Fruit fly (Drosophila melanogaster) whole organism, embryonic: ENCODE measurements around the gene CG31139.

ENCODE experiments used
- Awh ChIP-seq: fragments of 200-800 bp; sonication (Bioruptor generic); IDR thresholded peaks from 2 replicates; pipeline ENCODE4, ENCODE4 v1.3.6; 2022; ENCODE audit warnings: missing biosample characterization, missing genetic modification characterization
- Blimp-1 ChIP-seq: fragments of 200-800 bp; sonication (Bioruptor generic); optimal IDR thresholded peaks from 3 replicates; lab custom pipeline; 2018; ENCODE audit warnings: missing biosample characterization, missing genetic modification characterization, mild to moderate bottlenecking, moderate library complexity, missing genetic modification reagents
- Bteb2 ChIP-seq: fragments of 200-800 bp; sonication (Bioruptor generic); optimal IDR thresholded peaks from 2 replicates; lab custom pipeline; 2016; ENCODE audit warnings: missing biosample characterization, missing genetic modification characterization
- CG10366 ChIP-seq: fragments of 200-800 bp; sonication (Bioruptor generic); IDR thresholded peaks from 2 replicates; pipeline ENCODE4 v1.3.6; 2022; ENCODE audit warnings: missing biosample characterization, missing genetic modification characterization
- CG10543 ChIP-seq: fragments of 200-800 bp; sonication (Bioruptor generic); optimal IDR thresholded peaks from 3 replicates; lab custom pipeline; 2017; ENCODE audit warnings: missing biosample characterization, mild to moderate bottlenecking, missing genetic modification characterization, moderate library complexity
- CG12769 ChIP-seq: fragments of 200-800 bp; sonication (Bioruptor generic); optimal IDR thresholded peaks from 2 replicates; lab custom pipeline; 2019; ENCODE audit warnings: missing biosample characterization, mild to moderate bottlenecking, missing genetic modification characterization, moderate library complexity
- CG15269 ChIP-seq: fragments of 200-800 bp; sonication (Bioruptor generic); optimal IDR thresholded peaks from 2 replicates; lab custom pipeline; 2018; ENCODE audit warnings: missing biosample characterization, mild to moderate bottlenecking, missing genetic modification characterization, moderate library complexity
- CG2199 ChIP-seq: fragments of 200-800 bp; sonication (Bioruptor generic); IDR thresholded peaks from 3 replicates; pipeline ENCODE4 v1.3.6; 2022; ENCODE audit warnings: missing biosample characterization, missing genetic modification characterization
- CG32532 ChIP-seq: fragments of 200-800 bp; sonication (Bioruptor generic); IDR thresholded peaks from 2 replicates; pipeline ENCODE4 v1.3.6; 2022; ENCODE audit warnings: missing biosample characterization, missing genetic modification characterization
- CG6254 ChIP-seq: fragments of 200-800 bp; sonication (Bioruptor generic); optimal IDR thresholded peaks from 3 replicates; lab custom pipeline; 2017; ENCODE audit warnings: mild to moderate bottlenecking, missing biosample characterization, missing genetic modification reagents, missing genetic modification characterization
- D ChIP-seq, 2 experiments: fragments of 200-800 bp in 1 of 2; fragments of >200 bp in 1 of 2; sonication (Bioruptor generic) in 1 of 2; optimal IDR thresholded peaks; 2 replicates in 1 of 2; 3 replicates in 1 of 2; lab custom pipeline; 2017; ENCODE audit warnings: mild to moderate bottlenecking in 1 of 2, missing biosample characterization in 1 of 2, missing genetic modification characterization in 1 of 2, missing genetic modification reagents in 1 of 2
- D19B ChIP-seq: fragments of 200-800 bp; sonication (Bioruptor generic); optimal IDR thresholded peaks from 2 replicates; lab custom pipeline; 2017; ENCODE audit warnings: missing biosample characterization, mild to moderate bottlenecking, missing genetic modification characterization
- Drgx ChIP-seq: fragments of 200-800 bp; sonication (Bioruptor generic); IDR thresholded peaks from 2 replicates; pipeline ENCODE4 v1.3.6; 2022; ENCODE audit warnings: missing biosample characterization, missing genetic modification characterization
- Eip74EF ChIP-seq, 2 experiments: fragments of 200-800 bp in 1 of 2; fragments of >200 bp in 1 of 2; sonication (Bioruptor generic) in 1 of 2; optimal IDR thresholded peaks; 2 replicates each; lab custom pipeline; 2017 to 2019; ENCODE audit warnings: missing biosample characterization in 2 of 2, missing genetic modification characterization in 2 of 2, mild to moderate bottlenecking in 1 of 2, moderate library complexity in 1 of 2
- Ets65A ChIP-seq: fragments of 200-800 bp; sonication (Bioruptor generic); peaks from one replicate; lab custom pipeline; 2016; ENCODE audit warnings: missing biosample characterization, missing genetic modification characterization
- HLHmδ ChIP-seq: fragments of 200-800 bp; sonication (Bioruptor generic); optimal IDR thresholded peaks from 2 replicates; lab custom pipeline; 2018; ENCODE audit warnings: missing biosample characterization, mild to moderate bottlenecking, missing genetic modification characterization, moderate library complexity
- Hmx ChIP-seq: fragments of 200-800 bp; sonication (Bioruptor generic); optimal IDR thresholded peaks from 2 replicates; lab custom pipeline; 2016; ENCODE audit warnings: missing biosample characterization, missing genetic modification characterization
- Hr78 ChIP-seq, 2 experiments: fragments of 200-800 bp in 1 of 2; fragments of >200 bp in 1 of 2; sonication (Bioruptor generic) in 1 of 2; optimal IDR thresholded peaks; 2 replicates each; lab custom pipeline; 2017 to 2019; ENCODE audit warnings: missing biosample characterization in 2 of 2, missing genetic modification characterization in 2 of 2, mild to moderate bottlenecking in 1 of 2, moderate library complexity in 1 of 2
- Pdp1 ChIP-seq, 2 experiments: fragments of 200-800 bp; sonication (Bioruptor generic); optimal IDR thresholded peaks; 3 replicates each; lab custom pipeline; 2016; ENCODE audit warnings: missing biosample characterization in 2 of 2, missing genetic modification characterization in 2 of 2, mild to moderate bottlenecking in 1 of 2, moderate library complexity in 1 of 2
- caup ChIP-seq: fragments of 200-800 bp; sonication (Bioruptor generic); optimal IDR thresholded peaks from 3 replicates; lab custom pipeline; 2017; ENCODE audit warnings: missing biosample characterization, mild to moderate bottlenecking, missing genetic modification characterization, moderate library complexity; ENCODE audit not compliant: severe bottlenecking
- chinmo ChIP-seq: fragments of 200-800 bp; sonication (Bioruptor generic); IDR thresholded peaks from 4 replicates; pipeline ENCODE4 v1.3.6; 2022; ENCODE audit warnings: missing biosample characterization, missing genetic modification characterization; ENCODE audit not compliant: partially characterized antibody
- chn ChIP-seq: fragments of 200-800 bp; sonication (Bioruptor generic); optimal IDR thresholded peaks from 2 replicates; lab custom pipeline; 2016; ENCODE audit warnings: missing biosample characterization, missing genetic modification characterization
- ci ChIP-seq: fragments of 200-800 bp; sonication (Bioruptor generic); IDR thresholded peaks from 3 replicates; pipeline ENCODE4 v1.3.6; 2022; ENCODE audit warnings: missing biosample characterization, missing genetic modification characterization
- crol ChIP-seq: fragments of 200-800 bp; sonication (Bioruptor generic); IDR thresholded peaks from 2 replicates; pipeline ENCODE4 v1.3.6; 2022; ENCODE audit warnings: missing biosample characterization, missing genetic modification characterization
- crp ChIP-seq, 2 experiments: fragments of 200-800 bp; sonication (Bioruptor generic); optimal IDR thresholded peaks; 2 replicates in 1 of 2; 3 replicates in 1 of 2; lab custom pipeline; 2017; ENCODE audit warnings: missing biosample characterization in 2 of 2, missing genetic modification characterization in 2 of 2, mild to moderate bottlenecking in 1 of 2, moderate library complexity in 1 of 2
- cwo ChIP-seq: fragments of 200-800 bp; sonication (Bioruptor generic); optimal IDR thresholded peaks from 3 replicates; lab custom pipeline; 2017; ENCODE audit warnings: missing biosample characterization, missing genetic modification characterization, mild to moderate bottlenecking, moderate library complexity, missing genetic modification reagents
- danr ChIP-seq: fragments of 200-800 bp; sonication (Bioruptor generic); IDR thresholded peaks from 2 replicates; pipeline ENCODE4 v1.3.6; 2022; ENCODE audit warnings: missing biosample characterization, missing genetic modification characterization
- dysf ChIP-seq: fragments of 200-800 bp; sonication (Bioruptor generic); IDR thresholded peaks from 3 replicates; pipeline ENCODE4 v1.3.6; 2022; ENCODE audit warnings: missing biosample characterization, missing genetic modification characterization
- esg ChIP-seq: fragments of 200-800 bp; sonication (Bioruptor generic); conservative IDR thresholded peaks from 2 replicates; pipeline ENCODE4 v1.3.6; 2022; ENCODE audit warnings: missing biosample characterization, missing genetic modification characterization
- gcm ChIP-seq: fragments of 200-800 bp; sonication (Bioruptor generic); optimal IDR thresholded peaks from 2 replicates; lab custom pipeline; 2019; ENCODE audit warnings: missing biosample characterization, mild to moderate bottlenecking, missing genetic modification characterization, moderate library complexity
- kni ChIP-seq: fragments of 200-800 bp; sonication (Bioruptor generic); optimal IDR thresholded peaks from 3 replicates; lab custom pipeline; 2017; ENCODE audit warnings: mild to moderate bottlenecking, missing biosample characterization, missing genetic modification reagents, missing genetic modification characterization
- mld ChIP-seq: fragments of 200-800 bp; sonication (Bioruptor generic); IDR thresholded peaks from 3 replicates; pipeline ENCODE4 v1.3.6; 2022; ENCODE audit warnings: missing biosample characterization, missing genetic modification characterization; ENCODE audit not compliant: partially characterized antibody
- nerfin-2 ChIP-seq: fragments of 200-800 bp; sonication (Bioruptor generic); IDR thresholded peaks from 2 replicates; pipeline ENCODE4 v1.3.6; 2022; ENCODE audit warnings: missing biosample characterization, missing genetic modification characterization; ENCODE audit not compliant: partially characterized antibody
- oc ChIP-seq: fragments of 200-800 bp; sonication (Bioruptor generic); optimal IDR thresholded peaks from 2 replicates; lab custom pipeline; 2018; ENCODE audit warnings: missing biosample characterization, mild to moderate bottlenecking, missing genetic modification characterization, moderate library complexity
- row ChIP-seq: fragments of 200-800 bp; sonication (Bioruptor generic); IDR thresholded peaks from 3 replicates; pipeline ENCODE4 v1.3.6; 2022; ENCODE audit warnings: missing biosample characterization, missing genetic modification characterization
- salm ChIP-seq: fragments of 200-800 bp; sonication (Bioruptor generic); optimal IDR thresholded peaks from 2 replicates; lab custom pipeline; 2018; ENCODE audit warnings: missing biosample characterization, mild to moderate bottlenecking, missing genetic modification characterization
- sd ChIP-seq: fragments of 200-800 bp; sonication (Bioruptor generic); optimal IDR thresholded peaks from 3 replicates; lab custom pipeline; 2018; ENCODE audit warnings: missing biosample characterization, mild to moderate bottlenecking, missing genetic modification characterization, moderate library complexity
- sens ChIP-seq: fragments of 200-800 bp; sonication (Bioruptor generic); peaks from one replicate; lab custom pipeline; 2016; ENCODE audit warnings: missing biosample characterization, missing genetic modification characterization
- sisA ChIP-seq: fragments of 200-800 bp; sonication (Bioruptor generic); IDR thresholded peaks from 2 replicates; pipeline ENCODE4 v1.3.6; 2022; ENCODE audit warnings: missing biosample characterization, missing genetic modification characterization
- sug ChIP-seq: fragments of 200-800 bp; optimal IDR thresholded peaks from 2 replicates; lab custom pipeline; 2019; ENCODE audit warnings: missing biosample characterization, mild to moderate bottlenecking, missing genetic modification characterization, moderate library complexity
- tna ChIP-seq: fragments of 200-800 bp; sonication (Bioruptor generic); IDR thresholded peaks from 2 replicates; pipeline ENCODE4 v1.3.6; 2022; ENCODE audit warnings: missing biosample characterization, missing genetic modification characterization; ENCODE audit not compliant: partially characterized antibody
- vvl ChIP-seq: fragments of 200-800 bp; sonication (Bioruptor generic); IDR thresholded peaks from 2 replicates; pipeline ENCODE4 v1.3.6; 2022; ENCODE audit warnings: missing biosample characterization, missing genetic modification characterization
- yki ChIP-seq: fragments of >200 bp; optimal IDR thresholded peaks from 3 replicates; lab custom pipeline; 2018
- zf30C ChIP-seq: fragments of 200-800 bp; sonication (Bioruptor generic); optimal IDR thresholded peaks from 3 replicates; lab custom pipeline; 2018; ENCODE audit warnings: missing biosample characterization, mild to moderate bottlenecking, missing genetic modification characterization

The CG31139 gene

dm6 chr3R:22780135-22780534, 31.3 kb upstream of the CG31139 start:
- TF ChIP-seq sens (GFP tag; lab: Kevin White, UChicago) (peak; percentile 55), CG2199 (GFP tag; lab: Robert Waterston, UW) (0 out of 3 replicates have a peak, but pooled peaks have one; percentile 26), Bteb2 (GFP tag; lab: Kevin White, UChicago) (no peak), Hr78 (GFP tag; optimal IDR thresholded peaks at IDR 0.05; lab: Kevin White, UChicago) (peak in 1 of 2 experiments; percentile 59), CG10543 (GFP tag; lab: Kevin White, UChicago) (peak; percentile 3), Drgx (GFP tag; lab: Robert Waterston, UW) (0 out of 2 replicates have a peak, but pooled peaks have one; percentile 33), HLHmδ (GFP tag; lab: Kevin White, UChicago) (peak; percentile 34), sug (tag; lab: Kevin White, UChicago) (peak; percentile 44), dysf (GFP tag; lab: Robert Waterston, UW) (no peak), esg (GFP tag; lab: Robert Waterston, UW) (no peak), crp (GFP tag; optimal IDR thresholded peaks at IDR 0.05; lab: Kevin White, UChicago) (peak in 1 of 2 experiments; percentile 12), gcm (GFP tag; lab: Kevin White, UChicago) (peak; percentile 35), D19B (GFP tag; lab: Kevin White, UChicago) (peak; percentile 5), crol (GFP tag; lab: Robert Waterston, UW) (0 out of 2 replicates have a peak, but pooled peaks have one; percentile 22), chn (no peak), sd (peak; percentile 33), kni (peak; percentile 89), CG32532 (GFP tag; lab: Robert Waterston, UW) (0 out of 2 replicates have a peak, but pooled peaks have one; percentile 28), Blimp-1 (GFP tag; lab: Kevin White, UChicago) (peak; percentile 12), row (GFP tag; lab: Robert Waterston, UW) (0 out of 3 replicates have a peak, but pooled peaks have one; percentile 13), Ets65A (GFP tag; lab: Kevin White, UChicago) (no peak), CG6254 (GFP tag; lab: Kevin White, UChicago) (peak; percentile 73), Eip74EF (GFP tag; optimal IDR thresholded peaks at IDR 0.05; lab: Kevin White, UChicago) (no peak), zf30C (GFP tag; lab: Kevin White, UChicago) (no peak), danr (GFP tag; lab: Robert Waterston, UW) (no peak), chinmo (GFP tag; lab: Robert Waterston, UW) (0 out of 4 replicates have a peak, but pooled peaks have one; percentile 41), CG10366 (GFP tag; lab: Robert Waterston, UW) (peak; percentile 35; the same call in 1 of the 2 replicates), yki (lab: Kevin White, UChicago) (no peak), D (optimal IDR thresholded peaks at IDR 0.05; lab: Kevin White, UChicago) (no peak), D (GFP tag; optimal IDR thresholded peaks at IDR 0.05; lab: Kevin White, UChicago) (peak; percentile 28), Hmx (no peak), Pdp1 (GFP tag; optimal IDR thresholded peaks at IDR 0.05; lab: Kevin White, UChicago) (peak in 1 of 2 experiments; percentile 31), vvl (GFP tag; lab: Robert Waterston, UW) (peak; percentile 95), sisA (GFP tag; lab: Robert Waterston, UW) (no peak), caup (GFP tag; lab: Kevin White, UChicago) (peak; percentile 24), Awh (0 out of 2 replicates have a peak, but pooled peaks have one; percentile 37), salm (peak; percentile 18)

dm6 chr3R:22776457-22776856, 27.6 kb upstream of the CG31139 start:
- TF ChIP-seq cwo (GFP tag; lab: Kevin White, UChicago) (peak; percentile 82), Pdp1 (GFP tag; optimal IDR thresholded peaks at IDR 0.05; lab: Kevin White, UChicago) (peak in 1 of 2 experiments; percentile 50), nerfin-2 (0 out of 2 replicates have a peak, but pooled peaks have one; percentile 35), CG15269 (peak; percentile 55), sd (peak; percentile 72), oc (tag; lab: Kevin White, UChicago) (peak; percentile 47), chinmo (GFP tag; lab: Robert Waterston, UW) (peak; percentile 88), tna (no peak), ci (no peak), mld (GFP tag; lab: Robert Waterston, UW) (0 out of 3 replicates have a peak, but pooled peaks have one; percentile 25), CG12769 (tag; lab: Kevin White, UChicago) (peak; percentile 70), crol (GFP tag; lab: Robert Waterston, UW) (no peak), vvl (GFP tag; lab: Robert Waterston, UW) (peak; percentile 63; the same call in 1 of the 2 replicates)
- TF ChIP-seq, all 482 proteins: peak for 10
